Fruit fly (Drosophila melanogaster): ENCODE measurements around the gene CG18599.

Gene CG18599

DNA sequence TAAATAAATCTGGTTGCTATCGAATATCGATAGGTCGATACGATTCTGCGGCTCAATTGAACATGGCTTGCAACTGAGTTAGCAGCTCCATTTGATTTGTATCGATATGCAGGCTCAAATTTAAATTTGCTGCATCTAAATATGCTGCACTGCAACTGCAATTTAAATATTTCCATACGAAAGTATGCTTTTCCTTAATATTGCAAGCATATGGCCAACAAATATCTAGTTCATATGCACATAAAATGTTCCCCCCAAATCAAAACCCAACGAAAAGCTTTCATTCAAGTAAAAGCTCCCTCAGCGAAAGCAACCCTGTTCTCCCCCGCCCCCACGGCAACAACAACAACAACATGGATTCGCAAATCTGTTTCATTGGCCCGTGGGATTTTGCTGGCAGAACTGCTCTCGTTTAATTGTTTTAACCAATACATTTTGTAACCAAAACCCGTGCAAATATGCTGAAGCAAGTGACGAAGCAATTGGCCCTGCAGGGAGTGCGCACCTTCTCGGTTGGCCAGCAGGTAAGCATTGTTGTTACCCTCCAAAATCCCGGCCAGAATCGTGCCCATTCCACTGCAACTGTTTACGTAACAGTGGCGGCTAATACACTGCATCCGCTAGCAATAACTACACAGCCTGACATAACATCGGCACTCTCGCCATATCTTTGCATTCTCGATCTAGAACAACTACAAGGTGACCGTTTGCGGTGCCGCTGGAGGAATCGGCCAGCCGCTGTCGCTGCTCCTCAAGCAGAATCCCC is 41.4 kb upstream of the CG18599 start, which contains the start of the genes CG7168 and Mdh2 (continued):
- TF ChIP-seq disco-r (GFP tag; optimal IDR thresholded peaks at IDR 0.05) (no peak), pfk (GFP tag; optimal IDR thresholded peaks at IDR 0.05) (no peak), Jarid2 (GFP tag; optimal IDR thresholded peaks at IDR 0.05) (no peak), E2f2 (GFP tag; IDR thresholded peaks at IDR 0.05) (peak; percentile 80), Opbp (GFP tag; IDR thresholded peaks at IDR 0.05; ENCODE audit: partially characterized antibody) (peak; percentile 87; the same call in 2 of the 3 replicates), CrebB (tag; optimal IDR thresholded peaks at IDR 0.05) (no peak), ttk (GFP tag; IDR thresholded peaks at IDR 0.05) (no peak), Oli (tag; optimal IDR thresholded peaks at IDR 0.05) (no peak), Sox102F (GFP tag; optimal IDR thresholded peaks at IDR 0.05) (no peak), HHEX (GFP tag; optimal IDR thresholded peaks at IDR 0.05) (no peak), p53 (GFP tag; optimal IDR thresholded peaks at IDR 0.05) (no peak), Ada2b (GFP tag; IDR thresholded peaks at IDR 0.05) (no peak), CG31441 (GFP tag; IDR thresholded peaks at IDR 0.05) (no peak), Fer1 (GFP tag; optimal IDR thresholded peaks at IDR 0.05) (peak; percentile 3), jing (GFP tag; optimal IDR thresholded peaks at IDR 0.05) (no peak), CG13296 (GFP tag; optimal IDR thresholded peaks at IDR 0.05) (no peak), fd96Cb (tag; optimal IDR thresholded peaks at IDR 0.05) (no peak), tup (GFP tag; optimal IDR thresholded peaks at IDR 0.05) (no peak), CG6689 (GFP tag; IDR thresholded peaks at IDR 0.05) (no peak), CG3065 (GFP tag; optimal IDR thresholded peaks at IDR 0.05) (no peak), Dip2 (GFP tag; IDR thresholded peaks at IDR 0.05) (no peak), chinmo (GFP tag; IDR thresholded peaks at IDR 0.05; ENCODE audit: partially characterized antibody) (peak; percentile 73; the same call in 3 of the 4 replicates), CoRest (tag; optimal IDR thresholded peaks at IDR 0.05) (peak; percentile 15), maf-S (GFP tag; optimal IDR thresholded peaks at IDR 0.05) (no peak), zf30C (GFP tag; optimal IDR thresholded peaks at IDR 0.05) (no peak), TFAM (GFP tag; optimal IDR thresholded peaks at IDR 0.05) (no peak), Aef1 (GFP tag; IDR thresholded peaks at IDR 0.05) (peak; percentile 11; the same call in 1 of the 3 replicates), E2f1 (GFP tag; IDR thresholded peaks at IDR 0.05) (no peak), Fer3 (tag; optimal IDR thresholded peaks at IDR 0.05) (no peak), HLH54F (GFP tag; optimal IDR thresholded peaks at IDR 0.05) (no peak), Ravus (GFP tag; IDR thresholded peaks at IDR 0.05) (no peak), CG8281 (tag; optimal IDR thresholded peaks at IDR 0.05) (no peak), cad (GFP tag; optimal IDR thresholded peaks at IDR 0.05) (no peak), ind (GFP tag; optimal IDR thresholded peaks at IDR 0.05) (no peak), CG30403 (GFP tag; optimal IDR thresholded peaks at IDR 0.05) (peak; percentile 7), aop (GFP tag; IDR thresholded peaks at IDR 0.05) (no peak), Doc2 (GFP tag; IDR thresholded peaks at IDR 0.05) (no peak), CG32767 (GFP tag; IDR thresholded peaks at IDR 0.05) (no peak), tin (GFP tag; optimal IDR thresholded peaks at IDR 0.05) (peak; percentile 4), PHDP (tag; optimal IDR thresholded peaks at IDR 0.05) (no peak), sr (GFP tag; IDR thresholded peaks at IDR 0.05) (no peak), CG14965 (GFP tag; optimal IDR thresholded peaks at IDR 0.05; ENCODE audit: borderline replicate concordance) (no peak), CG14441 (GFP tag; IDR thresholded peaks at IDR 0.05) (no peak), pnt (GFP tag; optimal IDR thresholded peaks at IDR 0.05) (no peak), Max (GFP tag; optimal IDR thresholded peaks at IDR 0.05) (no peak), Chrac-16 (GFP tag; optimal IDR thresholded peaks at IDR 0.05) (no peak), ato (GFP tag; IDR thresholded peaks at IDR 0.05; ENCODE audit: partially characterized antibody) (peak; percentile 91), Blimp-1 (GFP tag; optimal IDR thresholded peaks at IDR 0.05) (no peak), Dll (GFP tag; IDR thresholded peaks at IDR 0.05; ENCODE audit: partially characterized antibody) (peak; percentile 88), CG15011 (GFP tag; optimal IDR thresholded peaks at IDR 0.05) (no peak)

Data from whole organism, embryonic.